Worm (Caenorhabditis elegans) whole organism, young adult: Measurements from ENCODE around the gene cyp-43A1.

Experiments
- F49E8.2 ChIP-seq: sonication (generic microtip); optimal IDR thresholded peaks from 3 replicates; lab custom pipeline; 2017; ENCODE audit warnings: missing genetic modification characterization, mild to moderate bottlenecking, missing compliant biosample characterization, antibody characterized with exemption, moderate library complexity; ENCODE audit not compliant: insufficient read depth
- Y79H2A.3 ChIP-seq: fragments of 200-800 bp; sonication (Bioruptor generic); conservative IDR thresholded peaks from 2 replicates; pipeline ENCODE4 v1.3.6; 2022; ENCODE audit warnings: missing genetic modification reagents, missing genetic modification characterization, missing compliant biosample characterization
- ceh-58 ChIP-seq: fragments of 200-800 bp; sonication (Bioruptor generic); IDR thresholded peaks from 2 replicates; pipeline ENCODE4 v1.3.6; 2022; ENCODE audit warnings: missing genetic modification characterization, missing compliant biosample characterization
- chd-7 ChIP-seq: sonication (generic microtip); optimal IDR thresholded peaks from 2 replicates; lab custom pipeline; 2016; ENCODE audit warnings: mild to moderate bottlenecking, missing genetic modification characterization, moderate library complexity, missing compliant biosample characterization
- hlh-26 ChIP-seq: fragments of 200-800 bp; sonication (Bioruptor generic); conservative IDR thresholded peaks from 2 replicates; pipeline ENCODE4 v1.3.6; 2022; ENCODE audit warnings: missing genetic modification reagents, missing genetic modification characterization, missing compliant biosample characterization
- lin-40 ChIP-seq: sonication (generic microtip); optimal IDR thresholded peaks from 2 replicates; lab custom pipeline; 2016; ENCODE audit warnings: missing genetic modification characterization, mild to moderate bottlenecking, missing compliant biosample characterization, missing genotype, missing genetic modification reagents
- nhr-90 ChIP-seq: sonication (generic microtip); optimal IDR thresholded peaks from 2 replicates; lab custom pipeline; 2016; ENCODE audit warnings: missing genotype, mild to moderate bottlenecking, missing genetic modification characterization, missing compliant biosample characterization
- rcor-1 ChIP-seq: fragments of 200-800 bp; sonication (Bioruptor generic); IDR thresholded peaks from 2 replicates; pipeline ENCODE4 v1.3.6; 2022; ENCODE audit warnings: missing genetic modification reagents, missing genetic modification characterization, missing compliant biosample characterization
- unc-62 ChIP-seq: fragments of 150-350 bp; optimal IDR thresholded peaks from 2 replicates; lab custom pipeline; 2014; ENCODE audit warnings: missing biosample characterization, missing genetic modification reagents, missing genetic modification characterization

ce11 chrX:5669733-5670132, 44.6 kb upstream of the cyp-43A1 start:
- TF ChIP-seq Y79H2A.3 = no peak
- no peak for TF ChIP-seq ceh-58 (GFP tag; lab: Robert Waterston, UW)
- TF ChIP-seq chd-7 (tag; lab: Kevin White, UChicago) = no peak
- TF ChIP-seq rcor-1 = no peak
- TF ChIP-seq lin-40 = no peak
- TF ChIP-seq F49E8.2 = no peak
- TF ChIP-seq nhr-90 (tag; lab: Kevin White, UChicago) = no peak
- no peak for TF ChIP-seq unc-62 (GFP tag; lab: Kevin White, UChicago)
- TF ChIP-seq hlh-26 = no peak
